Worm (Caenorhabditis elegans) whole organism, mixed stage, embryonic: ENCODE measurements around the gene abcf-1.

Source experiments
- M03D4.4 ChIP-seq: sonication (generic microtip); optimal IDR thresholded peaks from 2 replicates; lab custom pipeline; 2017; ENCODE audit warnings: mild to moderate bottlenecking, missing genetic modification characterization, missing compliant biosample characterization
- bed-3 ChIP-seq: fragments of 200-800 bp; sonication (Bioruptor generic); optimal IDR thresholded peaks from 3 replicates; lab custom pipeline; 2018; ENCODE audit warnings: mild to moderate bottlenecking, missing genetic modification characterization, moderate library complexity, missing compliant biosample characterization
- ceh-39 ChIP-seq: fragments of 150-350 bp; optimal IDR thresholded peaks from 2 replicates; lab custom pipeline; 2014; ENCODE audit warnings: missing biosample characterization, missing genetic modification characterization
- ceh-43 ChIP-seq: fragments of 200-800 bp; sonication (Bioruptor generic); optimal IDR thresholded peaks from 2 replicates; lab custom pipeline; 2018; ENCODE audit warnings: mild to moderate bottlenecking, missing genetic modification characterization, moderate library complexity, missing compliant biosample characterization
- ces-1 ChIP-seq: fragments of 150-350 bp; optimal IDR thresholded peaks from 2 replicates; lab custom pipeline; 2014; ENCODE audit warnings: missing biosample characterization, missing genetic modification reagents, missing genetic modification characterization
- cnd-1 ChIP-seq: fragments of 200-800 bp; sonication (Bioruptor generic); optimal IDR thresholded peaks from 2 replicates; lab custom pipeline; 2018; ENCODE audit warnings: mild to moderate bottlenecking, missing genetic modification characterization, missing compliant biosample characterization
- drap-1 ChIP-seq: fragments of 200-800 bp; sonication (Bioruptor generic); optimal IDR thresholded peaks from 3 replicates; lab custom pipeline; 2018; ENCODE audit warnings: mild to moderate bottlenecking, missing genetic modification characterization, missing compliant biosample characterization
- elt-1 ChIP-seq: sonication (generic microtip); optimal IDR thresholded peaks from 2 replicates; lab custom pipeline; 2017; ENCODE audit warnings: missing genetic modification characterization, mild to moderate bottlenecking, missing compliant biosample characterization, antibody characterized with exemption, moderate library complexity, borderline replicate concordance; ENCODE audit not compliant: insufficient read depth
- elt-3 ChIP-seq: fragments of 150-350 bp; optimal IDR thresholded peaks from 2 replicates; lab custom pipeline; 2014; ENCODE audit warnings: missing biosample characterization, missing genetic modification characterization
- flh-1 ChIP-seq: fragments of 200-800 bp; sonication (Bioruptor generic); optimal IDR thresholded peaks from 2 replicates; lab custom pipeline; 2018; ENCODE audit warnings: mild to moderate bottlenecking, missing genetic modification characterization, moderate library complexity, missing compliant biosample characterization
- ham-2 ChIP-seq: fragments of 200-800 bp; sonication (Bioruptor generic); optimal IDR thresholded peaks from 2 replicates; lab custom pipeline; 2018; ENCODE audit warnings: mild to moderate bottlenecking, missing genetic modification characterization, missing compliant biosample characterization
- hlh-1 ChIP-seq: fragments of 150-350 bp; optimal IDR thresholded peaks from 2 replicates; lab custom pipeline; 2014; ENCODE audit warnings: missing biosample characterization, missing genetic modification reagents, missing genetic modification characterization
- lin-13 ChIP-seq: fragments of 150-350 bp; optimal IDR thresholded peaks from 2 replicates; lab custom pipeline; 2014; ENCODE audit warnings: missing biosample characterization, missing genetic modification characterization
- lin-32 ChIP-seq: fragments of 200-800 bp; sonication (Bioruptor generic); optimal IDR thresholded peaks from 2 replicates; lab custom pipeline; 2018; ENCODE audit warnings: mild to moderate bottlenecking, missing genetic modification characterization, missing compliant biosample characterization
- lsy-2 ChIP-seq: fragments of 150-350 bp; optimal IDR thresholded peaks from 2 replicates; lab custom pipeline; 2014; ENCODE audit warnings: missing biosample characterization, missing genetic modification characterization
- mab-5 ChIP-seq: fragments of 150-350 bp; optimal IDR thresholded peaks from 2 replicates; lab custom pipeline; 2014; ENCODE audit warnings: missing biosample characterization, missing genetic modification characterization
- mep-1 ChIP-seq: fragments of 150-350 bp; optimal IDR thresholded peaks from 2 replicates; lab custom pipeline; 2017; ENCODE audit warnings: missing biosample characterization, missing genetic modification reagents, missing genetic modification characterization, inconsistent platforms
- mls-2 ChIP-seq: sonication (generic microtip); optimal IDR thresholded peaks from 2 replicates; lab custom pipeline; 2016; ENCODE audit warnings: mild to moderate bottlenecking, missing genetic modification characterization, moderate library complexity, missing compliant biosample characterization
- nhr-12 ChIP-seq: fragments of 150-350 bp; optimal IDR thresholded peaks from 2 replicates; lab custom pipeline; 2014; ENCODE audit warnings: missing biosample characterization, missing genetic modification characterization
- nhr-237 ChIP-seq: fragments of 150-350 bp; optimal IDR thresholded peaks from 2 replicates; lab custom pipeline; 2014; ENCODE audit warnings: missing biosample characterization, missing genetic modification characterization
- nhr-28 ChIP-seq: fragments of 150-350 bp; optimal IDR thresholded peaks from 2 replicates; lab custom pipeline; 2014; ENCODE audit warnings: missing biosample characterization, missing genetic modification characterization
- pha-4 ChIP-seq: fragments of 150-350 bp; optimal IDR thresholded peaks from 2 replicates; lab custom pipeline; 2018; ENCODE audit warnings: missing biosample characterization, missing genetic modification reagents, missing genetic modification characterization
- sem-2 ChIP-seq: fragments of 200-800 bp; sonication (Bioruptor generic); optimal IDR thresholded peaks from 2 replicates; lab custom pipeline; 2018; ENCODE audit warnings: mild to moderate bottlenecking, missing genetic modification characterization, missing compliant biosample characterization
- snpc-4 ChIP-seq: fragments of 150-350 bp; optimal IDR thresholded peaks from 2 replicates; lab custom pipeline; 2014; ENCODE audit warnings: missing biosample characterization, missing genetic modification characterization
- sptf-1 ChIP-seq: sonication (generic microtip); optimal IDR thresholded peaks from 2 replicates; lab custom pipeline; 2017; ENCODE audit warnings: mild to moderate bottlenecking, missing genetic modification characterization, moderate library complexity, missing compliant biosample characterization
- tbx-8 ChIP-seq: fragments of 200-800 bp; sonication (Bioruptor generic); optimal IDR thresholded peaks from 2 replicates; lab custom pipeline; 2018; ENCODE audit warnings: mild to moderate bottlenecking, missing genetic modification characterization, moderate library complexity, missing compliant biosample characterization
- unc-120 ChIP-seq: sonication (generic microtip); optimal IDR thresholded peaks from 2 replicates; lab custom pipeline; 2017; ENCODE audit warnings: missing genetic modification characterization, missing compliant biosample characterization; ENCODE audit not compliant: poor library complexity, severe bottlenecking
- unc-39 ChIP-seq: fragments of 150-350 bp; optimal IDR thresholded peaks from 2 replicates; lab custom pipeline; 2014; ENCODE audit warnings: missing biosample characterization, missing genetic modification characterization
- zip-8 ChIP-seq: fragments of 150-350 bp; optimal IDR thresholded peaks from 2 replicates; lab custom pipeline; 2014; ENCODE audit warnings: missing biosample characterization, missing genetic modification characterization
- ztf-11 ChIP-seq: fragments of 150-350 bp; optimal IDR thresholded peaks from 2 replicates; lab custom pipeline; 2014; ENCODE audit warnings: missing biosample characterization, missing genetic modification characterization

The abcf-1 gene

DNA sequence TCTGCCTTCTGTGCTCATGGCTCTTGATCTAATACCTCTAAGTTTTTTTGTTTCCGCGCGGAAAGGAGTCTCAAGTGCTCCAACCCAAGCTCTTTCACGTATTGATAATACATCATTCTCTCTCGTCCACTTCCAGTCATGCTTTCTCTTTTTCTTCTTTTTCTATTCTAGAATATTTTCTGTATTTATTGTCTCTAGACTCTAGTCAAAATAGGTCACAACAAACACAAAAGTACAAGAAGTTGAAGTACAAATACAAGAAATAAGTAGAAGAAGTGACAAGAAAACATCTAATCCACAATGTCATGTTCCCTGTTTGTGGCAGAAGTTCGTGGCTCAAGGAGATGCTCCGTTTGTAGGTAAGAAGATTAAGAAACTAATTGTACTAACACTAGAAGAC is 10.0 kb upstream of the abcf-1 start, which contains the start of gene ZC455.1:
Gene ZC455.1 (plus strand): TSS at position 301 of the 400 bp plus-strand sequence.
- TF ChIP-seq lin-13 (tag; lab: Kevin White, UChicago) (no peak), nhr-237 (tag; lab: Kevin White, UChicago) (no peak), unc-39 (tag; lab: Kevin White, UChicago) (no peak), sptf-1 (tag; lab: Kevin White, UChicago) (no peak), lsy-2 (tag; lab: Kevin White, UChicago) (no peak), unc-120 (no peak), ztf-11 (no peak), tbx-8 (no peak), elt-1 (tag; lab: Kevin White, UChicago) (no peak), snpc-4 (tag; lab: Kevin White, UChicago) (no peak), mep-1 (tag; lab: Kevin White, UChicago) (no peak), pha-4 (tag; lab: Kevin White, UChicago) (no peak), flh-1 (GFP tag; lab: Kevin White, UChicago) (no peak), drap-1 (GFP tag; lab: Kevin White, UChicago) (no peak), ham-2 (GFP tag; lab: Kevin White, UChicago) (no peak), zip-8 (tag; lab: Kevin White, UChicago) (no peak), lin-32 (GFP tag; lab: Kevin White, UChicago) (no peak), nhr-12 (tag; lab: Kevin White, UChicago) (no peak), hlh-1 (tag; lab: Kevin White, UChicago) (no peak)

DNA sequence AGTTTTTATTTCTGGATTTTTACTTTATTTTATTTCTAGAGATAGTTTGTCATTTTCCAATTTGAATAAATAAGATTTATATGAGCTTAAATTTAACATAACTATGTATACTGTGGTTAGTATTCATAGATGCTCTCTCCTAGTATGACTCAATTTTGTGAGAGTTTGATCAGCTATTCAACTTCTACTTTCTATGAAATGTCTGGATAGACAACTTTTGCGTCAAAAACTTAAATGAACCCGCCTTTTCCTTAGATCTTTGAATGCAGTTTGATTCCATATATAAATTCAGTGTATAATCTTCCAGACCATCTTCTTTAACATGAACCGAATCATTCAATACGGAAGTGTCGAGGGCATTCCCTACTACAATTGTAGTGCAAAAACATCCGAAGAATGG is 5.8 kb upstream of the abcf-1 start, which contains the start of gene srt-43:
Gene srt-43 (plus strand): TSS at position 301 of the 400 bp plus-strand sequence.
- TF ChIP-seq lin-32 (GFP tag; lab: Kevin White, UChicago) (no peak), ceh-43 (no peak), unc-39 (tag; lab: Kevin White, UChicago) (no peak), drap-1 (GFP tag; lab: Kevin White, UChicago) (no peak), nhr-28 (tag; lab: Kevin White, UChicago) (no peak), nhr-12 (tag; lab: Kevin White, UChicago) (no peak), ham-2 (GFP tag; lab: Kevin White, UChicago) (no peak), bed-3 (GFP tag; lab: Kevin White, UChicago) (no peak), tbx-8 (no peak), M03D4.4 (tag; lab: Kevin White, UChicago) (no peak), flh-1 (GFP tag; lab: Kevin White, UChicago) (no peak)
- TF ChIP-seq, all 35 proteins: peak for 0

DNA sequence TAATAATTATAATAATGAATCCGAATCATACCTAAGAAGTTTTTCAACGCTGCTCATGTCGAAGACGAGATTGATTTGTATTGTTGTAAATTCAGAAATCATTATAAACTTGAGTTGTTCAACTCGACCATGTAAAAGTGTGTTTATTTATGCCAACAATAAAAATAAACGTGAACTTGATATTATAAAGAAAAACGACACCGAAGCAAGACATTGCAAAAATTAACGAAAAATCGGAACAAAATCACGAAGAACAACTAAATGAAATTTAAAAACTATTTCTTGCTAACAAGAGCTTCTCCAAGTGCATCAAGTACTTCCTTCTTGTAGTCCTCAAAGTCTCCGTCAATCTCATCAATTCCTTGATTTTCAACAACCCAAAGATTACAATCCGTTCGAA is 2.3 kb downstream of the abcf-1 start, which contains the start of gene F18E2.15:
Gene F18E2.15 (minus strand): TSS at position 101 of the 400 bp plus-strand sequence.
- no peak for TF ChIP-seq ceh-39 (tag; lab: Kevin White, UChicago)
- TF ChIP-seq lin-13 (tag; lab: Kevin White, UChicago) = no peak
- TF ChIP-seq unc-39 (tag; lab: Kevin White, UChicago) = no peak
- no peak for TF ChIP-seq mab-5 (tag; lab: Kevin White, UChicago)
- no peak for TF ChIP-seq elt-3 (tag; lab: Kevin White, UChicago)
- TF ChIP-seq elt-1 (tag; lab: Kevin White, UChicago) = no peak
- no peak for TF ChIP-seq nhr-237 (tag; lab: Kevin White, UChicago)
- TF ChIP-seq tbx-8 = no peak
- no peak for TF ChIP-seq snpc-4 (tag; lab: Kevin White, UChicago)
- no peak for TF ChIP-seq M03D4.4 (tag; lab: Kevin White, UChicago)

DNA sequence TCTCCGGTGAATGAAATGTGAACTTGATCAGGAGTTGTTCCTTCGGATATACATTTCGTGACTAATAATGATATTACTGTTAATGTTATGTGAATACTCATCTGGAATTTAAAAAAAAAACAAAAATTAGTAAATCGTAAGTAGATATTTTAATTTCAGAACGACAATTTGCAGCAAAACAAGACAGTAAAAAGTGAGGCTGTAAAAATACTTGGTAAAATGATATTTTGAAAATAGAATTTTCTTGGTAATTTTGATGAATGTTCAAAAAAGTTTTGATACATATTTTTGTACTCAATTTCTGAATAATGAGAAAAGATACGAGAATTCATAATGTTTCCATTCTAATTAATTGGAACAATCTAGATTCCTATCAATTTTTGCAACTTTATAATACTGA is 3.5 kb downstream of the abcf-1 start, which contains the start of gene papl-1:
Gene papl-1 (minus strand): TSS at position 101 of the 400 bp plus-strand sequence.
- TF ChIP-seq snpc-4 (tag; lab: Kevin White, UChicago) (no peak), nhr-237 (tag; lab: Kevin White, UChicago) (no peak), bed-3 (GFP tag; lab: Kevin White, UChicago) (no peak), ztf-11 (no peak), lsy-2 (tag; lab: Kevin White, UChicago) (no peak), lin-13 (tag; lab: Kevin White, UChicago) (no peak), mab-5 (tag; lab: Kevin White, UChicago) (no peak), sem-2 (GFP tag; lab: Kevin White, UChicago) (no peak), mls-2 (tag; lab: Kevin White, UChicago) (no peak), pha-4 (tag; lab: Kevin White, UChicago) (no peak), unc-120 (no peak), flh-1 (GFP tag; lab: Kevin White, UChicago) (no peak), drap-1 (GFP tag; lab: Kevin White, UChicago) (no peak), ces-1 (GFP tag; lab: Kevin White, UChicago) (no peak), ceh-39 (tag; lab: Kevin White, UChicago) (no peak), cnd-1 (tag; lab: Kevin White, UChicago) (no peak)
